Fruit fly (Drosophila melanogaster) whole organism, prepupa: ENCODE results near the gene Spase25.

ENCODE experiments used
- CG10669 ChIP-seq: fragments of 200-800 bp; sonication (Bioruptor generic); optimal IDR thresholded peaks from 3 replicates; lab custom pipeline; 2018; ENCODE audit warnings: missing biosample characterization, mild to moderate bottlenecking, missing genetic modification characterization, moderate library complexity
- CG6854 ChIP-seq: fragments of 200-800 bp; sonication (Bioruptor generic); optimal IDR thresholded peaks from 2 replicates; lab custom pipeline; 2017; ENCODE audit warnings: missing biosample characterization, mild to moderate bottlenecking, missing genetic modification characterization
- CG8319 ChIP-seq: fragments of 200-800 bp; sonication (Bioruptor generic); optimal IDR thresholded peaks from 3 replicates; lab custom pipeline; 2016; ENCODE audit warnings: missing biosample characterization, missing genetic modification characterization
- OdsH ChIP-seq: fragments of 200-800 bp; sonication (Bioruptor generic); optimal IDR thresholded peaks from 3 replicates; lab custom pipeline; 2016; ENCODE audit warnings: missing biosample characterization, missing genetic modification characterization
- Sox14 ChIP-seq: fragments of 200-800 bp; sonication (Bioruptor generic); optimal IDR thresholded peaks from 3 replicates; lab custom pipeline; 2016; ENCODE audit warnings: missing biosample characterization, missing genetic modification characterization
- spab ChIP-seq: fragments of 200-800 bp; sonication (Bioruptor generic); optimal IDR thresholded peaks from 2 replicates; lab custom pipeline; 2017; ENCODE audit warnings: missing biosample characterization, mild to moderate bottlenecking, missing genetic modification characterization, missing genetic modification reagents

DNA sequence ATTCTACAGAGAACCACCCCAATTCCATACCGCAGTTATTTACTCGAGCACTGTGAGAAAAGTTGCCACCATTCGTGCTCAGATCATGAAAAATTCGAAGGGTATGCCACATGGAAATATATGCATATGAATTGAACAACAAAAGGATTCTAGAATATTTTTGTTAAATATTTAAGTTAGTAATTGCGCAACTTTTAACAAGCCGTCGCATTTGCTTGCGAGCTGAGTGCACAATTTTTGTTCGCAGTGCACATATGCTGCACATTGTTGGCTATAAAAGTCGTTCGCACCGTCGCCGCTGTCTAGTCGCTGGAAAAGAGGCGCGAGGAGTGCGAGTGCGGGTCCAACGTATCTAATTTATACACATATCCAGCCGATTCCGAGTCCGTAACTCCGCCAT lies 8.3 kb upstream of the Spase25 start, which contains the start of gene Cyp4g15:
- TF ChIP-seq OdsH (no peak), CG6854 (no peak), CG8319 (GFP tag; lab: Kevin White, UChicago) (no peak), CG10669 (no peak), Sox14 (GFP tag; lab: Kevin White, UChicago) (no peak), spab (no peak)
